Fruit fly (Drosophila melanogaster) whole organism, wandering third instar larva: Measurements from ENCODE around the gene Liprin-beta.
A peak's percentile ranks its signal among the peaks of the same experiment; 100 is the strongest.

ENCODE experiments used
- Abd-B ChIP-seq: fragments of >200 bp; optimal IDR thresholded peaks from 2 replicates; lab custom pipeline; 2017; ENCODE audit warnings: missing biosample characterization, missing genetic modification characterization
- CG32264 ChIP-seq: fragments of 200-800 bp; sonication (Bioruptor generic); optimal IDR thresholded peaks from 2 replicates; lab custom pipeline; 2016; ENCODE audit warnings: missing biosample characterization, missing genetic modification characterization
- CG9705 ChIP-seq: fragments of 200-800 bp; sonication (Bioruptor generic); optimal IDR thresholded peaks from 2 replicates; lab custom pipeline; 2018; ENCODE audit warnings: missing biosample characterization, mild to moderate bottlenecking, missing genetic modification characterization
- CrebA ChIP-seq: fragments of 200-800 bp; sonication (Bioruptor generic); optimal IDR thresholded peaks from 2 replicates; lab custom pipeline; 2016; ENCODE audit warnings: missing biosample characterization, mild to moderate bottlenecking, missing genetic modification characterization, borderline replicate concordance
- Dfd ChIP-seq: fragments of >200 bp; optimal IDR thresholded peaks from 2 replicates; lab custom pipeline; 2017; ENCODE audit warnings: missing biosample characterization, missing genetic modification characterization
- Dif ChIP-seq: fragments of 200-275, 200-300 bp; sonication (Bioruptor generic); optimal IDR thresholded peaks from 2 replicates; lab custom pipeline; 2018; ENCODE audit warnings: missing biosample characterization, missing genetic modification characterization; ENCODE audit not compliant: partially characterized antibody
- GATAd ChIP-seq: sonication (Bioruptor generic); optimal IDR thresholded peaks from 2 replicates; lab custom pipeline; 2016; ENCODE audit warnings: missing biosample characterization, missing genetic modification characterization
- HLH106 ChIP-seq: fragments of 200-800 bp; optimal IDR thresholded peaks from 3 replicates; lab custom pipeline; 2019; ENCODE audit warnings: missing biosample characterization, mild to moderate bottlenecking, missing genetic modification characterization, moderate library complexity
- Hnf4 ChIP-seq: fragments of 200-800 bp; sonication (Bioruptor generic); optimal IDR thresholded peaks from 2 replicates; lab custom pipeline; 2016; ENCODE audit warnings: missing biosample characterization, mild to moderate bottlenecking, missing genetic modification characterization
- Hr78 ChIP-seq: fragments of >200 bp; optimal IDR thresholded peaks from 2 replicates; lab custom pipeline; 2017; ENCODE audit warnings: missing biosample characterization, missing genetic modification characterization
- Hr83 ChIP-seq: fragments of 200-300 bp; sonication (Bioruptor generic); optimal IDR thresholded peaks from 2 replicates; lab custom pipeline; 2016; ENCODE audit warnings: missing biosample characterization, mild to moderate bottlenecking, missing genetic modification characterization, moderate library complexity; ENCODE audit not compliant: poor library complexity, severe bottlenecking
- Jra ChIP-seq: sonication (Bioruptor generic); optimal IDR thresholded peaks from 2 replicates; lab custom pipeline; 2016; ENCODE audit warnings: missing biosample characterization, missing genetic modification characterization
- Mio ChIP-seq: sonication (Bioruptor generic); optimal IDR thresholded peaks from 2 replicates; lab custom pipeline; 2016; ENCODE audit warnings: missing biosample characterization, missing genetic modification characterization
- Myc ChIP-seq: fragments of >200 bp; optimal IDR thresholded peaks from 2 replicates; lab custom pipeline; 2017
- N ChIP-seq: fragments of >200 bp; optimal IDR thresholded peaks from 2 replicates; lab custom pipeline; 2018; ENCODE audit warnings: missing biosample characterization, missing external identifiers, missing genetic modification characterization
- OdsH ChIP-seq: fragments of 200-800 bp; sonication (Bioruptor generic); optimal IDR thresholded peaks from 2 replicates; lab custom pipeline; 2016; ENCODE audit warnings: missing biosample characterization, mild to moderate bottlenecking, missing genetic modification characterization
- Rel ChIP-seq, 2 experiments: fragments of 200-800 bp; sonication (Bioruptor generic) in 1 of 2; optimal IDR thresholded peaks; 2 replicates in 1 of 2; 3 replicates in 1 of 2; lab custom pipeline; 2016 to 2019; ENCODE audit warnings: mild to moderate bottlenecking in 2 of 2, missing biosample characterization in 2 of 2, missing genetic modification characterization in 2 of 2, moderate library complexity in 1 of 2
- Sp1 ChIP-seq: fragments of 200-800 bp; sonication (Bioruptor generic); optimal IDR thresholded peaks from 3 replicates; lab custom pipeline; 2019; ENCODE audit warnings: missing biosample characterization, mild to moderate bottlenecking, missing genetic modification characterization, moderate library complexity
- Vsx2 ChIP-seq: fragments of 200-300, 225-300 bp; sonication (Bioruptor generic); optimal IDR thresholded peaks from 2 replicates; lab custom pipeline; 2018; ENCODE audit warnings: missing biosample characterization, missing genetic modification characterization; ENCODE audit not compliant: partially characterized antibody
- br ChIP-seq: fragments of 200-800 bp; sonication (Bioruptor generic); optimal IDR thresholded peaks from 2 replicates; lab custom pipeline; 2016; ENCODE audit warnings: missing biosample characterization, missing genetic modification characterization
- brk ChIP-seq: fragments of 200-800 bp; sonication (Bioruptor generic); optimal IDR thresholded peaks from 2 replicates; lab custom pipeline; 2016; ENCODE audit warnings: missing biosample characterization, mild to moderate bottlenecking, missing genetic modification characterization
- dl ChIP-seq, 2 experiments: fragments of 175-275, 200-275 bp in 1 of 2; fragments of 200-275 bp in 1 of 2; sonication (Bioruptor generic); optimal IDR thresholded peaks; lab custom pipeline; 2018; ENCODE audit warnings: mild to moderate bottlenecking in 2 of 2, missing biosample characterization in 2 of 2, missing genetic modification characterization in 2 of 2, moderate library complexity in 2 of 2; ENCODE audit not compliant: partially characterized antibody in 2 of 2, insufficient read depth in 1 of 2
- dmrt93B ChIP-seq: fragments of 200-800 bp; sonication (Bioruptor generic); optimal IDR thresholded peaks from 2 replicates; lab custom pipeline; 2018; ENCODE audit warnings: missing biosample characterization, mild to moderate bottlenecking, missing genetic modification characterization
- dsf ChIP-seq: sonication (Bioruptor generic); optimal IDR thresholded peaks from 2 replicates; lab custom pipeline; 2016; ENCODE audit warnings: missing biosample characterization, missing genetic modification characterization, borderline replicate concordance
- ey ChIP-seq: fragments of 200-800 bp; sonication (Bioruptor generic); optimal IDR thresholded peaks from 2 replicates; lab custom pipeline; 2016; ENCODE audit warnings: missing biosample characterization, missing genetic modification characterization
- foxo ChIP-seq, 2 experiments: fragments of 200-800 bp; sonication (Bioruptor generic); optimal IDR thresholded peaks; 2 replicates in 1 of 2; 3 replicates in 1 of 2; lab custom pipeline; 2016 to 2017; ENCODE audit warnings: missing biosample characterization in 2 of 2, missing genetic modification characterization in 2 of 2
- fru ChIP-seq: fragments of 200-800 bp; sonication (Bioruptor generic); optimal IDR thresholded peaks from 3 replicates; lab custom pipeline; 2016; ENCODE audit warnings: missing biosample characterization, mild to moderate bottlenecking, missing genetic modification characterization
- h ChIP-seq: fragments of 200-800 bp; sonication (Bioruptor generic); optimal IDR thresholded peaks from 3 replicates; lab custom pipeline; 2016; ENCODE audit warnings: missing biosample characterization, mild to moderate bottlenecking, missing genetic modification characterization
- jim ChIP-seq: fragments of 175-275, 200-325 bp; sonication (Bioruptor generic); optimal IDR thresholded peaks from 2 replicates; lab custom pipeline; 2016; ENCODE audit warnings: missing biosample characterization, mild to moderate bottlenecking, missing genetic modification characterization
- lola ChIP-seq: fragments of >200 bp; optimal IDR thresholded peaks from 2 replicates; lab custom pipeline; 2017; ENCODE audit warnings: missing biosample characterization, missing genetic modification characterization
- pan ChIP-seq: fragments of >200 bp; optimal IDR thresholded peaks from 2 replicates; lab custom pipeline; 2017
- psq ChIP-seq: fragments of 200-800 bp; sonication (Bioruptor generic); optimal IDR thresholded peaks from 3 replicates; lab custom pipeline; 2017; ENCODE audit warnings: missing biosample characterization, mild to moderate bottlenecking, missing genetic modification characterization, moderate library complexity
- rgr ChIP-seq: fragments of 200-800 bp; sonication (Bioruptor generic); optimal IDR thresholded peaks from 3 replicates; lab custom pipeline; 2016; ENCODE audit warnings: missing biosample characterization, mild to moderate bottlenecking, missing genetic modification characterization
- sage ChIP-seq: fragments of 200-800 bp; sonication (Bioruptor generic); optimal IDR thresholded peaks from 2 replicates; lab custom pipeline; 2016; ENCODE audit warnings: missing biosample characterization, mild to moderate bottlenecking, missing genetic modification characterization
- sv ChIP-seq: fragments of 200-800 bp; sonication (Bioruptor generic); optimal IDR thresholded peaks from 3 replicates; lab custom pipeline; 2016; ENCODE audit warnings: missing biosample characterization, missing genetic modification characterization
- tai ChIP-seq: sonication (Bioruptor generic); optimal IDR thresholded peaks from 2 replicates; lab custom pipeline; 2016; ENCODE audit warnings: missing biosample characterization, missing genetic modification characterization
- usp ChIP-seq: fragments of >200 bp; optimal IDR thresholded peaks from 2 replicates; lab custom pipeline; 2017; ENCODE audit warnings: missing biosample characterization, missing genetic modification characterization
- woc ChIP-seq: sonication (Bioruptor generic); optimal IDR thresholded peaks from 2 replicates; lab custom pipeline; 2016; ENCODE audit warnings: missing biosample characterization, mild to moderate bottlenecking, missing genetic modification characterization

Gene Liprin-beta

dm6 chr3L:13488129-13488876 lies 24.8 kb upstream of the Liprin-beta start:
- no peak for TF ChIP-seq usp (GFP tag; lab: Kevin White, UChicago)
- TF ChIP-seq dsf (GFP tag; lab: Kevin White, UChicago) = no peak
- TF ChIP-seq Sp1 (GFP tag; lab: Kevin White, UChicago) = peak; percentile 33
- TF ChIP-seq Myc (lab: Kevin White, UChicago) = no peak
- no peak for TF ChIP-seq lola (GFP tag; lab: Kevin White, UChicago)
- no peak for TF ChIP-seq sage (GFP tag; lab: Kevin White, UChicago)
- TF ChIP-seq brk (GFP tag; lab: Kevin White, UChicago) = no peak
- no peak for TF ChIP-seq Rel (GFP tag; optimal IDR thresholded peaks at IDR 0.05; lab: Kevin White, UChicago)
- TF ChIP-seq Rel (tag; optimal IDR thresholded peaks at IDR 0.05; lab: Kevin White, UChicago) = peak; percentile 37
- TF ChIP-seq Jra (GFP tag; lab: Kevin White, UChicago) = peak; percentile 34
- peak; percentile 38 for TF ChIP-seq rgr (GFP tag; lab: Kevin White, UChicago)
- TF ChIP-seq GATAd = no peak
- TF ChIP-seq foxo (GFP tag; optimal IDR thresholded peaks at IDR 0.05; lab: Kevin White, UChicago) = peak in 1 of 2 experiments; percentile 52
- TF ChIP-seq jim (GFP tag; lab: Kevin White, UChicago) = no peak
- no peak for TF ChIP-seq CG9705 (GFP tag; lab: Kevin White, UChicago)
- TF ChIP-seq fru = peak; percentile 35
- TF ChIP-seq HLH106 = peak; percentile 9
- peak; percentile 8 for TF ChIP-seq Dif (GFP tag; lab: Kevin White, UChicago)
- no peak for TF ChIP-seq h (GFP tag; lab: Kevin White, UChicago)
- peak; percentile 39 for TF ChIP-seq ey (GFP tag; lab: Kevin White, UChicago)
- TF ChIP-seq dmrt93B (GFP tag; lab: Kevin White, UChicago) = peak; percentile 38
- TF ChIP-seq Hr83 (GFP tag; lab: Kevin White, UChicago) = no peak
- TF ChIP-seq br (GFP tag; lab: Kevin White, UChicago) = peak; percentile 48
- TF ChIP-seq Vsx2 (GFP tag; lab: Kevin White, UChicago) = no peak
- peak; percentile 30 for TF ChIP-seq OdsH (GFP tag; lab: Kevin White, UChicago)
- TF ChIP-seq Hr78 = no peak
- TF ChIP-seq sv (GFP tag; lab: Kevin White, UChicago) = no peak
- TF ChIP-seq pan (lab: Kevin White, UChicago) = no peak
- no peak for TF ChIP-seq Abd-B (GFP tag; lab: Kevin White, UChicago)
- TF ChIP-seq Dfd (GFP tag; lab: Kevin White, UChicago) = no peak
- no peak for TF ChIP-seq Hnf4
- no peak for TF ChIP-seq tai (GFP tag; lab: Kevin White, UChicago)
- TF ChIP-seq dl (GFP tag; optimal IDR thresholded peaks at IDR 0.05; lab: Kevin White, UChicago; ENCODE audit: insufficient read depth in 1 of 2, partially characterized antibody in 2 of 2) = no peak
- no peak for TF ChIP-seq CG32264
- TF ChIP-seq woc (GFP tag; lab: Kevin White, UChicago) = peak; percentile 71
- no peak for TF ChIP-seq CrebA (GFP tag; lab: Kevin White, UChicago)
- TF ChIP-seq N (GFP tag; lab: Kevin White, UChicago) = no peak
- peak; percentile 10 for TF ChIP-seq Mio
- peak; percentile 3 for TF ChIP-seq psq

- TF ChIP-seq Jra (GFP tag; lab: Kevin White, UChicago) = no peak
- no peak for TF ChIP-seq Hr83 (GFP tag; lab: Kevin White, UChicago)
- no peak for TF ChIP-seq Myc (lab: Kevin White, UChicago)
- no peak for TF ChIP-seq Sp1 (GFP tag; lab: Kevin White, UChicago)
- TF ChIP-seq fru = no peak
- TF ChIP-seq CrebA (GFP tag; lab: Kevin White, UChicago) = no peak
- TF ChIP-seq GATAd = no peak
- TF ChIP-seq OdsH (GFP tag; lab: Kevin White, UChicago) = no peak
- no peak for TF ChIP-seq lola (GFP tag; lab: Kevin White, UChicago)
- no peak for TF ChIP-seq br (GFP tag; lab: Kevin White, UChicago)
- TF ChIP-seq Mio = no peak
- no peak for TF ChIP-seq brk (GFP tag; lab: Kevin White, UChicago)
- TF ChIP-seq Dfd (GFP tag; lab: Kevin White, UChicago) = no peak
- TF ChIP-seq h (GFP tag; lab: Kevin White, UChicago) = no peak
- no peak for TF ChIP-seq psq
- TF ChIP-seq Hr78 = no peak
- no peak for TF ChIP-seq Abd-B (GFP tag; lab: Kevin White, UChicago)
Observed at dm6 chr3L:13489193-13489752, 23.8 kb upstream of the Liprin-beta start.
